Worm (Caenorhabditis elegans) whole organism, L3 larva: ENCODE data around the gene mrps-16.

Experiments used
- ZK546.5 ChIP-seq: sonication (generic microtip); optimal IDR thresholded peaks from 2 replicates; lab custom pipeline; 2017; ENCODE audit warnings: missing biosample characterization, missing genetic modification characterization
- aly-2 ChIP-seq: fragments of 150-350 bp; optimal IDR thresholded peaks from 2 replicates; lab custom pipeline; 2014; ENCODE audit warnings: missing biosample characterization, missing genetic modification characterization
- ama-1 ChIP-seq: fragments of 150-350 bp; optimal IDR thresholded peaks from 2 replicates; lab custom pipeline; 2018
- ceh-16 ChIP-seq: sonication (generic microtip); optimal IDR thresholded peaks from 2 replicates; lab custom pipeline; 2017; ENCODE audit warnings: missing biosample characterization, missing genetic modification characterization
- ceh-28 ChIP-seq: fragments of 150-350 bp; optimal IDR thresholded peaks from 2 replicates; lab custom pipeline; 2014; ENCODE audit warnings: missing biosample characterization, missing genetic modification reagents, missing genetic modification characterization
- ceh-82 ChIP-seq: fragments of 150-350 bp; optimal IDR thresholded peaks from 2 replicates; lab custom pipeline; 2014; ENCODE audit warnings: missing biosample characterization, missing genetic modification characterization
- ceh-9 ChIP-seq: sonication (generic microtip); optimal IDR thresholded peaks from 2 replicates; lab custom pipeline; 2018; ENCODE audit warnings: missing biosample characterization, missing genetic modification characterization
- daf-12 ChIP-seq: fragments of 150-350 bp; optimal IDR thresholded peaks from 2 replicates; lab custom pipeline; 2014; ENCODE audit warnings: missing biosample characterization, missing genetic modification reagents, missing genetic modification characterization
- egl-5 ChIP-seq: fragments of 150-350 bp; optimal IDR thresholded peaks from 2 replicates; lab custom pipeline; 2017; ENCODE audit warnings: missing biosample characterization, missing genetic modification reagents, missing genetic modification characterization, inconsistent platforms
- elt-2 ChIP-seq: sonication (generic microtip); optimal IDR thresholded peaks from 2 replicates; lab custom pipeline; 2016; ENCODE audit warnings: missing genetic modification reagents, mild to moderate bottlenecking, missing genetic modification characterization, missing compliant biosample characterization
- fkh-10 ChIP-seq: sonication (generic microtip); optimal IDR thresholded peaks from 2 replicates; lab custom pipeline; 2017; ENCODE audit warnings: missing biosample characterization, missing genetic modification reagents, missing genetic modification characterization
- fkh-2 ChIP-seq: fragments of 150-350 bp; optimal IDR thresholded peaks from 2 replicates; lab custom pipeline; 2014; ENCODE audit warnings: missing biosample characterization, missing genetic modification reagents, missing genetic modification characterization
- fos-1 ChIP-seq: fragments of 150-350 bp; optimal IDR thresholded peaks from 2 replicates; lab custom pipeline; 2014; ENCODE audit warnings: missing biosample characterization, missing genetic modification characterization
- hmg-11 ChIP-seq: sonication (generic microtip); optimal IDR thresholded peaks from 2 replicates; lab custom pipeline; 2016; ENCODE audit warnings: missing genetic modification characterization, missing compliant biosample characterization
- jun-1 ChIP-seq: fragments of 150-350 bp; optimal IDR thresholded peaks from 2 replicates; lab custom pipeline; 2014; ENCODE audit warnings: missing biosample characterization, missing genetic modification reagents, missing genetic modification characterization
- lin-15B ChIP-seq: fragments of 150-350 bp; optimal IDR thresholded peaks from 2 replicates; lab custom pipeline; 2014; ENCODE audit warnings: missing biosample characterization, missing genetic modification characterization
- lin-39 ChIP-seq: fragments of 150-350 bp; optimal IDR thresholded peaks from 2 replicates; lab custom pipeline; 2018; ENCODE audit warnings: missing biosample characterization, missing genetic modification reagents, missing genetic modification characterization
- mdl-1 ChIP-seq: fragments of 150-350 bp; optimal IDR thresholded peaks from 2 replicates; lab custom pipeline; 2014; ENCODE audit warnings: missing biosample characterization, missing genetic modification characterization
- mml-1 ChIP-seq: fragments of 150-350 bp; sonication (generic microtip); optimal IDR thresholded peaks from 3 replicates; lab custom pipeline; 2014; ENCODE audit warnings: missing biosample characterization, missing genetic modification characterization
- nhr-11 ChIP-seq: fragments of 150-350 bp; optimal IDR thresholded peaks from 2 replicates; lab custom pipeline; 2014; ENCODE audit warnings: missing biosample characterization, missing genetic modification characterization
- nhr-12 ChIP-seq: fragments of 150-350 bp; optimal IDR thresholded peaks from 2 replicates; lab custom pipeline; 2014; ENCODE audit warnings: missing biosample characterization, missing genetic modification characterization
- nhr-23 ChIP-seq: fragments of 150-350 bp; optimal IDR thresholded peaks from 2 replicates; lab custom pipeline; 2014; ENCODE audit warnings: missing biosample characterization, missing genetic modification reagents, missing genetic modification characterization
- nhr-237 ChIP-seq: fragments of 150-350 bp; optimal IDR thresholded peaks from 2 replicates; lab custom pipeline; 2014; ENCODE audit warnings: missing biosample characterization, missing genetic modification characterization
- nhr-25 ChIP-seq: sonication (generic microtip); optimal IDR thresholded peaks from 2 replicates; lab custom pipeline; 2017; ENCODE audit warnings: missing biosample characterization, missing genetic modification characterization
- nhr-28 ChIP-seq: fragments of 150-350 bp; optimal IDR thresholded peaks from 2 replicates; lab custom pipeline; 2014; ENCODE audit warnings: missing biosample characterization, missing genetic modification characterization
- nhr-43 ChIP-seq: sonication (generic microtip); optimal IDR thresholded peaks from 2 replicates; lab custom pipeline; 2016; ENCODE audit warnings: mild to moderate bottlenecking, missing genetic modification characterization, missing compliant biosample characterization; ENCODE audit not compliant: poor library complexity, severe bottlenecking
- nhr-67 ChIP-seq: fragments of 150-350 bp; optimal IDR thresholded peaks from 2 replicates; lab custom pipeline; 2014; ENCODE audit warnings: missing biosample characterization, missing genetic modification characterization
- nhr-76 ChIP-seq: fragments of 150-350 bp; sonication (generic microtip); optimal IDR thresholded peaks from 5 replicates; lab custom pipeline; 2014; ENCODE audit warnings: missing biosample characterization, missing genetic modification characterization
- pha-4 ChIP-seq: fragments of 150-350 bp; optimal IDR thresholded peaks from 2 replicates; lab custom pipeline; 2014; ENCODE audit warnings: missing biosample characterization, missing genetic modification reagents, missing genetic modification characterization
- pqm-1 ChIP-seq: fragments of 150-350 bp; optimal IDR thresholded peaks from 2 replicates; lab custom pipeline; 2017; ENCODE audit warnings: missing biosample characterization, missing genetic modification characterization, inconsistent platforms
- sea-2 ChIP-seq: fragments of 150-350 bp; sonication (generic microtip); optimal IDR thresholded peaks from 4 replicates; lab custom pipeline; 2014; ENCODE audit warnings: missing biosample characterization, missing genetic modification reagents, missing genetic modification characterization
- skn-1 ChIP-seq: fragments of 150-350 bp; optimal IDR thresholded peaks from 2 replicates; lab custom pipeline; 2014; ENCODE audit warnings: missing biosample characterization, missing genetic modification characterization
- snpc-4 ChIP-seq: fragments of 150-350 bp; optimal IDR thresholded peaks from 2 replicates; lab custom pipeline; 2014; ENCODE audit warnings: missing biosample characterization, missing genetic modification characterization
- tbx-2 ChIP-seq: sonication (generic microtip); optimal IDR thresholded peaks from 2 replicates; lab custom pipeline; 2016; ENCODE audit warnings: mild to moderate bottlenecking, missing genetic modification characterization, missing compliant biosample characterization
- unc-39 ChIP-seq: sonication (generic microtip); optimal IDR thresholded peaks from 4 replicates; lab custom pipeline; 2017; ENCODE audit warnings: missing biosample characterization, missing genetic modification characterization
- unc-62 ChIP-seq: fragments of 150-350 bp; sonication (generic microtip); optimal IDR thresholded peaks from 4 replicates; lab custom pipeline; 2014; ENCODE audit warnings: missing biosample characterization, missing genetic modification reagents, missing genetic modification characterization
- zag-1 ChIP-seq: fragments of 150-350 bp; optimal IDR thresholded peaks from 2 replicates; lab custom pipeline; 2014; ENCODE audit warnings: missing biosample characterization, missing genetic modification characterization
- ztf-4 ChIP-seq: fragments of 150-350 bp; optimal IDR thresholded peaks from 2 replicates; lab custom pipeline; 2014; ENCODE audit warnings: missing biosample characterization, missing genetic modification characterization

mrps-16 gene

ce11 chrII:5517643-5518042 is 43.5 kb downstream of the mrps-16 start, which contains the start of gene ZK177.9:
Gene ZK177.9 (minus strand): TSS chrII:5517743.
- TF ChIP-seq sea-2 (GFP tag; lab: Kevin White, UChicago) (no peak), nhr-76 (tag; lab: Kevin White, UChicago) (no peak), unc-62 (GFP tag; lab: Kevin White, UChicago) (no peak), ceh-9 (tag; lab: Kevin White, UChicago) (no peak)

DNA sequence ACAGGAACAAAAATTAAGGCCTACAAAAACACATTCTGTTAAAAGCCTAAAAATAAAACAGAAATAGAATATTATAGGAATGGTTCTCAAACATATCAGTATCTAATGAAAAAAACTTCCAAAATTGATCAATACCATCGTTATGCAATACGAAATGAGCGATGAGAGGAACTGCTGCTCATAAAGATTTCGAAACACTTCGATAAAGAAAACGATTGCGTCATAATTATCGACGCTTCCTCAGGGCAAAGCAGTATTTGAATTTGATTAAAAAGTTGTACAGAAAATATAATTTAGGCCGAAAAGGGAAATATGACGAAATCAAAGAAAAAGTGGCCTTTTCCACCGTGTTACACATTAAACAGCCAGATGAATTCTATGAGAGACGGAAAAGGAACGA is 43.9 kb downstream of the mrps-16 start:
- TF ChIP-seq egl-5 (tag; lab: Kevin White, UChicago) (no peak), zag-1 (tag; lab: Kevin White, UChicago) (no peak), nhr-67 (tag; lab: Kevin White, UChicago) (no peak), nhr-25 (tag; lab: Kevin White, UChicago) (no peak), aly-2 (tag; lab: Kevin White, UChicago) (no peak), unc-39 (tag; lab: Kevin White, UChicago) (no peak), sea-2 (GFP tag; lab: Kevin White, UChicago) (no peak), tbx-2 (no peak), daf-12 (tag; lab: Kevin White, UChicago) (no peak), ceh-28 (tag; lab: Kevin White, UChicago) (no peak), fos-1 (tag; lab: Kevin White, UChicago) (no peak), nhr-28 (tag; lab: Kevin White, UChicago) (no peak), ZK546.5 (tag; lab: Kevin White, UChicago) (no peak), elt-2 (tag; lab: Kevin White, UChicago) (no peak), jun-1 (tag; lab: Kevin White, UChicago) (no peak), snpc-4 (tag; lab: Kevin White, UChicago) (no peak), fkh-10 (GFP tag; lab: Kevin White, UChicago) (no peak), nhr-43 (tag; lab: Kevin White, UChicago) (no peak)

- TF ChIP-seq nhr-25 (tag; lab: Kevin White, UChicago): no peak
- no peak for TF ChIP-seq snpc-4 (tag; lab: Kevin White, UChicago)
- TF ChIP-seq skn-1 (tag; lab: Kevin White, UChicago): no peak
- TF ChIP-seq ceh-82 (tag; lab: Kevin White, UChicago): no peak
- no peak for TF ChIP-seq jun-1 (tag; lab: Kevin White, UChicago)
- no peak for TF ChIP-seq unc-62 (GFP tag; lab: Kevin White, UChicago)
- TF ChIP-seq unc-39 (tag; lab: Kevin White, UChicago): no peak
- no peak for TF ChIP-seq pha-4
- no peak for TF ChIP-seq nhr-237 (tag; lab: Kevin White, UChicago)
- no peak for TF ChIP-seq mdl-1
- TF ChIP-seq ceh-16: no peak
- no peak for TF ChIP-seq tbx-2
- no peak for TF ChIP-seq nhr-28 (tag; lab: Kevin White, UChicago)
- no peak for TF ChIP-seq nhr-12 (tag; lab: Kevin White, UChicago)
Measured at ce11 chrII:5518910-5519309, 44.7 kb downstream of the mrps-16 start, which contains the start of gene ZK177.2. Gene ZK177.2 (plus strand): TSS chrII:5519210.

DNA sequence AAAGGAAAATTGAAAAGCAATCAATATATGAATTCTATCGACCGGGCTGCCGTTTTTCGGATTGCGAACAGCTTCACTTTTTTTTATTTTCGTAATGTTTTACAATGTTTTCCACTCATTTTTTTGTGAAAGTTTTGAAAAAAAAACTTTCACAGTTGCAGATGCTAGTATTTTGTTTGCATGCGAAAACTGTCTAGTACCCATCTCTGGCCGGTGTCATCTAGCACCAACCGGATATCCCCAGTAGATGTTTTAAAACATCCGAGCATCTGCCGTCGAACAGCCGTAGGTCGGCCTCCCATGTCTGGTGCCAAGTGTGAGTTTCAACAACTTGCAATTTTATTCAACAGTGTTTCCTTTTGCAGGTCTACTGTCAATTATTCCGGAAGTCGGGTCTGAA is 47.2 kb downstream of the mrps-16 start, which contains the start of gene ZK177.12:
ZK177.12 (plus strand) TSS at position 301 of the 400 bp plus-strand sequence.
- TF ChIP-seq nhr-23 (tag; lab: Kevin White, UChicago) (no peak), fkh-2 (tag; lab: Kevin White, UChicago) (no peak), pqm-1 (no peak), ama-1 (lab: Kevin White, UChicago) (no peak), aly-2 (tag; lab: Kevin White, UChicago) (no peak), ZK546.5 (tag; lab: Kevin White, UChicago) (no peak), mml-1 (no peak), fos-1 (tag; lab: Kevin White, UChicago) (no peak), skn-1 (tag; lab: Kevin White, UChicago) (no peak), lin-39 (tag; lab: Kevin White, UChicago) (no peak), nhr-11 (tag; lab: Kevin White, UChicago) (no peak), egl-5 (tag; lab: Kevin White, UChicago) (no peak), ztf-4 (tag; lab: Kevin White, UChicago) (no peak), lin-15B (tag; lab: Kevin White, UChicago) (no peak), nhr-43 (tag; lab: Kevin White, UChicago) (no peak), hmg-11 (no peak), sea-2 (GFP tag; lab: Kevin White, UChicago) (no peak), ceh-16 (no peak), fkh-10 (GFP tag; lab: Kevin White, UChicago) (no peak), ceh-28 (tag; lab: Kevin White, UChicago) (no peak)
